Worm (Caenorhabditis elegans) whole organism, early embryonic: ENCODE results near the gene lips-5.

Experiments used
- F13C5.2 ChIP-seq: sonication (generic microtip); optimal IDR thresholded peaks from 2 replicates; lab custom pipeline; 2017; ENCODE audit warnings: mild to moderate bottlenecking, missing genetic modification characterization, inconsistent platforms, missing compliant biosample characterization
- aly-1 ChIP-seq: sonication (generic microtip); optimal IDR thresholded peaks from 2 replicates; lab custom pipeline; 2016; ENCODE audit warnings: missing genetic modification characterization, missing compliant biosample characterization
- ama-1 ChIP-seq: fragments of 150-350 bp; optimal IDR thresholded peaks from 2 replicates; lab custom pipeline; 2014
- ceh-36 ChIP-seq: sonication (generic microtip); optimal IDR thresholded peaks from 2 replicates; lab custom pipeline; 2016; ENCODE audit warnings: missing genetic modification characterization, inconsistent platforms, missing compliant biosample characterization
- ets-7 ChIP-seq: sonication (generic microtip); optimal IDR thresholded peaks from 2 replicates; lab custom pipeline; 2016; ENCODE audit warnings: missing genotype, missing genetic modification characterization, missing compliant biosample characterization
- flt-1 ChIP-seq: fragments of 200-800 bp; sonication (Bioruptor generic); IDR thresholded peaks from 2 replicates; pipeline ENCODE4 v1.3.6; 2022; ENCODE audit warnings: missing genetic modification characterization, missing compliant biosample characterization
- hmbx-1 ChIP-seq: sonication (generic microtip); optimal IDR thresholded peaks from 2 replicates; lab custom pipeline; 2016; ENCODE audit warnings: mild to moderate bottlenecking, missing genetic modification characterization, missing compliant biosample characterization
- scrt-1 ChIP-seq: fragments of 200-800 bp; sonication (Bioruptor generic); IDR thresholded peaks from 2 replicates; pipeline ENCODE4 v1.3.6; 2022; ENCODE audit warnings: missing genetic modification characterization, missing compliant biosample characterization
- tbx-11 ChIP-seq: fragments of 200-800 bp; sonication (Bioruptor generic); IDR thresholded peaks from 2 replicates; pipeline ENCODE4 v1.3.6; 2022; ENCODE audit warnings: missing genetic modification characterization, missing compliant biosample characterization

DNA sequence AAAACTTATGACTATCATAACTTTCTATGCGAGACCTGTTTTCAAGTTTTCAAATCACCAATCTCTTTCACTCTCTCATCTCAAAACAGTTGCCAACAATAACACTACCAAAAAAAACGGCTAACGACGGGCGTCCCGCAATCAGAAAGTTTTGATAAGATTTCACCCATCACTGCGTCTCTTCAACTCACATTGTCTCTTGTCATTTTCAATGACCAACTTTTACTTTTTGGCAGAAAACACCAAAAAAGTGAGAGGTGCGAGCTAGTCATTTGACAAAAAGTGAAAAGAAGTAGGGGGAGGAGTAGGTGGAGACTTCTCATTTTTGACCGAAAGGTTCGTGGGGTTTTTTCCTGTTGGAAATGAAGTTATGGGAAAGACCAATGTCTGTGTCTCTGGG lies 54.9 kb downstream of the lips-5 start:
- no peak for TF ChIP-seq tbx-11
- no peak for TF ChIP-seq aly-1 (tag; lab: Kevin White, UChicago)
- TF ChIP-seq hmbx-1: no peak
- no peak for TF ChIP-seq F13C5.2 (tag; lab: Kevin White, UChicago)
- TF ChIP-seq ets-7 (tag; lab: Kevin White, UChicago): no peak
- no peak for TF ChIP-seq flt-1
- TF ChIP-seq ama-1: no peak
- no peak for TF ChIP-seq scrt-1 (GFP tag; lab: Robert Waterston, UW)
- no peak for TF ChIP-seq ceh-36 (tag; lab: Kevin White, UChicago)
